Worm (Caenorhabditis elegans) whole organism, L4 larva: ENCODE measurements around the gene Y62F5A.12.

Experiments used
- ctbp-1 ChIP-seq: fragments of 200-800 bp; sonication (Bioruptor generic); IDR thresholded peaks from 2 replicates; pipeline ENCODE4 v1.3.6; 2022; ENCODE audit warnings: missing genetic modification reagents, missing genetic modification characterization, missing compliant biosample characterization
- fos-1 ChIP-seq: fragments of 150-350 bp; optimal IDR thresholded peaks from 2 replicates; lab custom pipeline; 2014; ENCODE audit warnings: missing biosample characterization, missing genetic modification characterization
- lsy-2 ChIP-seq, 2 experiments: fragments of 150-350 bp in 1 of 2; sonication (generic microtip) in 1 of 2; optimal IDR thresholded peaks; 2 replicates each; lab custom pipeline; 2014 to 2017; ENCODE audit warnings: missing biosample characterization in 2 of 2, missing genetic modification characterization in 2 of 2

- no peak for TF ChIP-seq fos-1 (tag; lab: Kevin White, UChicago)
- no peak for TF ChIP-seq ctbp-1 (GFP tag; lab: Robert Waterston, UW)
- TF ChIP-seq lsy-2 (tag; optimal IDR thresholded peaks at IDR 0.05; lab: Kevin White, UChicago) = no peak
Observed at ce11 chrII:11538741-11539140, 4.5 kb upstream of the Y62F5A.12 start, which contains the start of gene Y62F5A.9.
